Worm (Caenorhabditis elegans) whole organism, L3 larva: ENCODE data around the gene wago-4.

ENCODE experiments used
- R02D3.7 ChIP-seq: fragments of 150-350 bp; optimal IDR thresholded peaks from 2 replicates; lab custom pipeline; 2014; ENCODE audit warnings: missing biosample characterization, missing genetic modification characterization
- aly-2 ChIP-seq: fragments of 150-350 bp; optimal IDR thresholded peaks from 2 replicates; lab custom pipeline; 2014; ENCODE audit warnings: missing biosample characterization, missing genetic modification characterization
- ama-1 ChIP-seq: fragments of 150-350 bp; optimal IDR thresholded peaks from 2 replicates; lab custom pipeline; 2018
- ceh-16 ChIP-seq: sonication (generic microtip); optimal IDR thresholded peaks from 2 replicates; lab custom pipeline; 2017; ENCODE audit warnings: missing biosample characterization, missing genetic modification characterization
- ceh-28 ChIP-seq: fragments of 150-350 bp; optimal IDR thresholded peaks from 2 replicates; lab custom pipeline; 2014; ENCODE audit warnings: missing biosample characterization, missing genetic modification reagents, missing genetic modification characterization
- ceh-82 ChIP-seq: fragments of 150-350 bp; optimal IDR thresholded peaks from 2 replicates; lab custom pipeline; 2014; ENCODE audit warnings: missing biosample characterization, missing genetic modification characterization
- daf-12 ChIP-seq: fragments of 150-350 bp; optimal IDR thresholded peaks from 2 replicates; lab custom pipeline; 2014; ENCODE audit warnings: missing biosample characterization, missing genetic modification reagents, missing genetic modification characterization
- egl-27 ChIP-seq: sonication (generic microtip); optimal IDR thresholded peaks from 4 replicates; lab custom pipeline; 2017; ENCODE audit warnings: missing biosample characterization, missing genetic modification reagents, missing genetic modification characterization
- egl-5 ChIP-seq: fragments of 150-350 bp; optimal IDR thresholded peaks from 2 replicates; lab custom pipeline; 2017; ENCODE audit warnings: missing biosample characterization, missing genetic modification reagents, missing genetic modification characterization, inconsistent platforms
- elt-1 ChIP-seq: fragments of 150-350 bp; optimal IDR thresholded peaks from 2 replicates; lab custom pipeline; 2014; ENCODE audit warnings: missing biosample characterization, missing genetic modification characterization
- elt-2 ChIP-seq: sonication (generic microtip); optimal IDR thresholded peaks from 2 replicates; lab custom pipeline; 2016; ENCODE audit warnings: missing genetic modification reagents, mild to moderate bottlenecking, missing genetic modification characterization, missing compliant biosample characterization
- elt-3 ChIP-seq, 3 experiments: fragments of 150-350 bp in 1 of 3; sonication (generic microtip) in 2 of 3; optimal IDR thresholded peaks; 2 replicates in 2 of 3; 4 replicates in 1 of 3; lab custom pipeline; 2014 to 2017; ENCODE audit warnings: missing biosample characterization in 3 of 3, missing genetic modification characterization in 3 of 3
- eor-1 ChIP-seq, 2 experiments: fragments of 150-350 bp; optimal IDR thresholded peaks; 2 replicates each; lab custom pipeline; 2014 to 2018; ENCODE audit warnings: missing biosample characterization in 2 of 2, missing genetic modification characterization in 2 of 2
- fkh-10 ChIP-seq: sonication (generic microtip); optimal IDR thresholded peaks from 2 replicates; lab custom pipeline; 2017; ENCODE audit warnings: missing biosample characterization, missing genetic modification reagents, missing genetic modification characterization
- fkh-2 ChIP-seq: fragments of 150-350 bp; optimal IDR thresholded peaks from 2 replicates; lab custom pipeline; 2014; ENCODE audit warnings: missing biosample characterization, missing genetic modification reagents, missing genetic modification characterization
- hmg-11 ChIP-seq: sonication (generic microtip); optimal IDR thresholded peaks from 2 replicates; lab custom pipeline; 2016; ENCODE audit warnings: missing genetic modification characterization, missing compliant biosample characterization
- jun-1 ChIP-seq: fragments of 150-350 bp; optimal IDR thresholded peaks from 2 replicates; lab custom pipeline; 2014; ENCODE audit warnings: missing biosample characterization, missing genetic modification reagents, missing genetic modification characterization
- lin-15B ChIP-seq: fragments of 150-350 bp; optimal IDR thresholded peaks from 2 replicates; lab custom pipeline; 2014; ENCODE audit warnings: missing biosample characterization, missing genetic modification characterization
- lsy-12 ChIP-seq: sonication (generic microtip); optimal IDR thresholded peaks from 2 replicates; lab custom pipeline; 2016; ENCODE audit warnings: mild to moderate bottlenecking, missing genetic modification characterization, missing compliant biosample characterization
- mdl-1 ChIP-seq: fragments of 150-350 bp; optimal IDR thresholded peaks from 2 replicates; lab custom pipeline; 2014; ENCODE audit warnings: missing biosample characterization, missing genetic modification characterization
- mml-1 ChIP-seq: fragments of 150-350 bp; sonication (generic microtip); optimal IDR thresholded peaks from 3 replicates; lab custom pipeline; 2014; ENCODE audit warnings: missing biosample characterization, missing genetic modification characterization
- nhr-11 ChIP-seq: fragments of 150-350 bp; optimal IDR thresholded peaks from 2 replicates; lab custom pipeline; 2014; ENCODE audit warnings: missing biosample characterization, missing genetic modification characterization
- nhr-12 ChIP-seq: fragments of 150-350 bp; optimal IDR thresholded peaks from 2 replicates; lab custom pipeline; 2014; ENCODE audit warnings: missing biosample characterization, missing genetic modification characterization
- nhr-23 ChIP-seq: fragments of 150-350 bp; optimal IDR thresholded peaks from 2 replicates; lab custom pipeline; 2014; ENCODE audit warnings: missing biosample characterization, missing genetic modification reagents, missing genetic modification characterization
- nhr-25 ChIP-seq: sonication (generic microtip); optimal IDR thresholded peaks from 2 replicates; lab custom pipeline; 2017; ENCODE audit warnings: missing biosample characterization, missing genetic modification characterization
- nhr-43 ChIP-seq: sonication (generic microtip); optimal IDR thresholded peaks from 2 replicates; lab custom pipeline; 2016; ENCODE audit warnings: mild to moderate bottlenecking, missing genetic modification characterization, missing compliant biosample characterization; ENCODE audit not compliant: poor library complexity, severe bottlenecking
- nhr-67 ChIP-seq: fragments of 150-350 bp; optimal IDR thresholded peaks from 2 replicates; lab custom pipeline; 2014; ENCODE audit warnings: missing biosample characterization, missing genetic modification characterization
- nhr-76 ChIP-seq: fragments of 150-350 bp; sonication (generic microtip); optimal IDR thresholded peaks from 5 replicates; lab custom pipeline; 2014; ENCODE audit warnings: missing biosample characterization, missing genetic modification characterization
- nhr-77 ChIP-seq: fragments of 150-350 bp; optimal IDR thresholded peaks from 2 replicates; lab custom pipeline; 2014; ENCODE audit warnings: missing biosample characterization, missing genetic modification characterization
- pha-4 ChIP-seq: fragments of 150-350 bp; optimal IDR thresholded peaks from 2 replicates; lab custom pipeline; 2014; ENCODE audit warnings: missing biosample characterization, missing genetic modification reagents, missing genetic modification characterization
- pqm-1 ChIP-seq: fragments of 150-350 bp; optimal IDR thresholded peaks from 2 replicates; lab custom pipeline; 2017; ENCODE audit warnings: missing biosample characterization, missing genetic modification characterization, inconsistent platforms
- sea-2 ChIP-seq: fragments of 150-350 bp; sonication (generic microtip); optimal IDR thresholded peaks from 4 replicates; lab custom pipeline; 2014; ENCODE audit warnings: missing biosample characterization, missing genetic modification reagents, missing genetic modification characterization
- snpc-4 ChIP-seq: fragments of 150-350 bp; optimal IDR thresholded peaks from 2 replicates; lab custom pipeline; 2014; ENCODE audit warnings: missing biosample characterization, missing genetic modification characterization
- unc-39 ChIP-seq: sonication (generic microtip); optimal IDR thresholded peaks from 4 replicates; lab custom pipeline; 2017; ENCODE audit warnings: missing biosample characterization, missing genetic modification characterization
- unc-62 ChIP-seq: fragments of 150-350 bp; sonication (generic microtip); optimal IDR thresholded peaks from 4 replicates; lab custom pipeline; 2014; ENCODE audit warnings: missing biosample characterization, missing genetic modification reagents, missing genetic modification characterization
- zag-1 ChIP-seq: fragments of 150-350 bp; optimal IDR thresholded peaks from 2 replicates; lab custom pipeline; 2014; ENCODE audit warnings: missing biosample characterization, missing genetic modification characterization
- ztf-11 ChIP-seq: fragments of 150-350 bp; optimal IDR thresholded peaks from 2 replicates; lab custom pipeline; 2014; ENCODE audit warnings: missing biosample characterization, missing genetic modification characterization
- ztf-4 ChIP-seq: fragments of 150-350 bp; optimal IDR thresholded peaks from 2 replicates; lab custom pipeline; 2014; ENCODE audit warnings: missing biosample characterization, missing genetic modification characterization

Gene wago-4

ce11 chrII:12930138-12930537 is 10.8 kb downstream of the wago-4 start:
- TF ChIP-seq elt-2, result peak; percentile 69
- no peak for TF ChIP-seq mml-1 (tag; lab: Kevin White, UChicago)
- peak; percentile 22 for TF ChIP-seq pqm-1 (tag; lab: Kevin White, UChicago)

- no peak for TF ChIP-seq unc-39 (tag; lab: Kevin White, UChicago)
- TF ChIP-seq pha-4 (tag; lab: Kevin White, UChicago), result peak; percentile 24
- TF ChIP-seq ama-1 (lab: Kevin White, UChicago), result no peak
- TF ChIP-seq snpc-4, result no peak
- peak; percentile 77 for TF ChIP-seq pqm-1 (tag; lab: Kevin White, UChicago)
- no peak for TF ChIP-seq zag-1
- peak; percentile 95 for TF ChIP-seq elt-2
- TF ChIP-seq nhr-25 (tag; lab: Kevin White, UChicago), result no peak
- TF ChIP-seq elt-1 (tag; lab: Kevin White, UChicago), result no peak
Measured at ce11 chrII:12931456-12931923, 12.1 kb downstream of the wago-4 start, which contains the start of gene dct-18. Gene dct-18, plus strand, starts transcription at chrII:12931873.

DNA sequence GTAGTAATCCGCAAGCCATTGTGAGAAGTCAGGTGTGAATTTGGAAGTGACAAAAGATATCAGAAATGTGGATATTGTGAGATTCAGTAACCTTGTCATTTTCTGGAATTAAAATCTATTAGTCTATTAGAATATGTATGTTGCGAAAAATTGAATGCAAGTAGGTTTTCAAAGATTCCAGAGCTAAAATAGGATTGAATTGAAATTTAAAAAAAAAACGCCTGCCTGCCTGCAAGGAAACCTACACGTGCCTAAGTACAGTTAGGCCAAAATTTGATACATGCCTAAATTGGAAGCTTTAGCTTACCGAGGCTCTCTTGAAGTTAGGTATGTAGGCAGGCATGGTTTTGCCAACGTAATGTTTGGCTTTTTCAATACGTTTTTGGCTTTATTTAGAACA is 15.9 kb downstream of the wago-4 start, which contains the start of gene lips-9:
Gene lips-9 (minus strand): TSS at position 101 of the 400 bp plus-strand sequence.
- TF ChIP-seq lsy-12 (tag; lab: Kevin White, UChicago) (no peak), nhr-43 (tag; lab: Kevin White, UChicago) (no peak), lin-15B (tag; lab: Kevin White, UChicago) (no peak), nhr-76 (tag; lab: Kevin White, UChicago) (no peak), aly-2 (tag; lab: Kevin White, UChicago) (no peak), nhr-23 (tag; lab: Kevin White, UChicago) (no peak), egl-5 (tag; lab: Kevin White, UChicago) (no peak), ceh-16 (tag; lab: Kevin White, UChicago) (no peak), unc-62 (no peak), daf-12 (no peak), jun-1 (no peak), sea-2 (no peak), eor-1 (tag; optimal IDR thresholded peaks at IDR 0.05; lab: Kevin White, UChicago) (no peak), nhr-67 (no peak), fkh-2 (tag; lab: Kevin White, UChicago) (no peak), hmg-11 (no peak), fkh-10 (GFP tag; lab: Kevin White, UChicago) (no peak), ztf-4 (no peak), elt-1 (tag; lab: Kevin White, UChicago) (no peak), ceh-28 (tag; lab: Kevin White, UChicago) (no peak)
- TF ChIP-seq, all 47 proteins: peak for 0

DNA sequence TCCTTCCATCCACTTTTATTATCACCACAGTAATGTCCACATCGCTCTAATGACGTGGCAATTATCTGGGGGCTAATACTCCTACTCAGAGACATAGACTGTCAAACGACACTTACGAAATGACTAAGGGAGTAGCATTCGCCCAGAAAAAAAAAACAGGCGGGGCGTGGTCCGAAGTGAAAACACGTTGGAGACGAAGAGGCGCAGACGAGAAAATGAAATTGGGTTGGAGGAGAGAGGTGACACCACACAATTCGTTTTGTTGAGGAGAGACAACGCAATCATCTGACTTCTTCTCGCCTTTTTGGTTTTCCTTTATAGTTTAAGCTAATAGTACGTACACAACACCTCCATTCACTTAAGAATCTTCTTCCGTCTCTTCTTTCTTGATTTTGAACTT is 19.8 kb downstream of the wago-4 start:
- TF ChIP-seq elt-3 (tag; optimal IDR thresholded peaks at IDR 0.05; lab: Kevin White, UChicago) (peak in 1 of 3 experiments; percentile 25), daf-12 (no peak), ceh-82 (tag; lab: Kevin White, UChicago) (no peak), nhr-23 (tag; lab: Kevin White, UChicago) (peak; percentile 32), ama-1 (lab: Kevin White, UChicago) (no peak), elt-1 (tag; lab: Kevin White, UChicago) (no peak), nhr-25 (tag; lab: Kevin White, UChicago) (peak; percentile 24), lin-15B (tag; lab: Kevin White, UChicago) (no peak)

DNA sequence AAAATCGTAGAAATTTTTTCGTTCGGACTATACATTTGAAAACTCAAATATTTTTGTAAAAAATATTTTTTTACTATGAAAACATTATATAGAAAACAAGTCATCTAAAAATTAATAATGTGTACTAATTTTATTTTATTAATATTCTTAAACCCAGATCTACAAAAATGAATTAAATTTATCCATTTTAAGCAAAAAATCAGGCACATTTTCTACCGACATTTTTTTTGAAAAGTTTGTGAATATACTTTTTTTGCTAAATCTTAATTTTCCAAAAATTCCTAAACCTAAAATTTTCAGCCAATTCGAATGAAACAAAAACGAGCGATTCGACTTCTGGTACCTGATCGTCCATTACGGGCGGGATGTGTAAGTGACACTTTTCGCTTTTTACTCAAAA is 20.4 kb downstream of the wago-4 start, which contains the start of gene arrd-10:
Gene arrd-10 (plus strand): TSS at position 301 of the 400 bp plus-strand sequence.
- no peak for TF ChIP-seq nhr-76 (tag; lab: Kevin White, UChicago)
- no peak for TF ChIP-seq lsy-12 (tag; lab: Kevin White, UChicago)
- TF ChIP-seq nhr-67, result no peak
- TF ChIP-seq unc-62, result no peak
- no peak for TF ChIP-seq nhr-77 (tag; lab: Kevin White, UChicago)
- TF ChIP-seq ceh-16 (tag; lab: Kevin White, UChicago), result no peak
- no peak for TF ChIP-seq mdl-1 (tag; lab: Kevin White, UChicago)
- TF ChIP-seq ztf-11 (tag; lab: Kevin White, UChicago), result no peak
- TF ChIP-seq ceh-28 (tag; lab: Kevin White, UChicago), result no peak
- TF ChIP-seq R02D3.7 (tag; lab: Kevin White, UChicago), result no peak
- no peak for TF ChIP-seq nhr-12 (tag; lab: Kevin White, UChicago)
- no peak for TF ChIP-seq nhr-25 (tag; lab: Kevin White, UChicago)
- no peak for TF ChIP-seq egl-27
- no peak for TF ChIP-seq sea-2
- no peak for TF ChIP-seq pha-4 (tag; lab: Kevin White, UChicago)
- TF ChIP-seq elt-3 (tag; optimal IDR thresholded peaks at IDR 0.05; lab: Kevin White, UChicago), result no peak
- no peak for TF ChIP-seq nhr-11 (tag; lab: Kevin White, UChicago)
- TF ChIP-seq nhr-23 (tag; lab: Kevin White, UChicago), result no peak
- no peak for TF ChIP-seq jun-1
- no peak for TF ChIP-seq aly-2 (tag; lab: Kevin White, UChicago)
